Worm (Caenorhabditis elegans): Measurements from ENCODE around the gene gst-13.

The gst-13 gene

DNA sequence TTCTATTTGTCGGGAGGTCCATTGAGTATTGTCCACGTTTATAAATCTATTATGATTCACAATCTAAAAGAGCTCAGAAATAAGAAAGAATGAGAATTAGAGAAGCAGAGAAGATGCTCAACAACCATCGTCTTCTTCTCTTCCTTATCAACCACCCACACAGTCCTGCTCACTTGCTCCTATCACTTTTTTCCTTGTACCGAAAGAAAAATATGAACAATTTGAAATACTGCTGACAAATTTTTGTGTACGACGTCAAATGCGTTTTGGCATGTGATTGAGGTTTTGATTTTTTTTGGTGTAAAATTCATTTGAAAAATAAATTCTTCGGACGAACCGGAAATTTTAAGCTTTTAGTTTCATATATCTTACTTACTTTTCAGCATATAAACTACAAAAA, 34.9 kb upstream of the gst-13 start:
- no peak for TF ChIP-seq F57C9.4 (tag; optimal IDR thresholded peaks at IDR 0.05)
- no peak for TF ChIP-seq lin-35 (GFP tag; optimal IDR thresholded peaks at IDR 0.05)
- no peak for TF ChIP-seq B0019.2 (GFP tag; conservative IDR thresholded peaks at IDR 0.05)
- TF ChIP-seq F10E7.11 (tag; optimal IDR thresholded peaks at IDR 0.05) = no peak
- no peak for TF ChIP-seq F37B4.10 (GFP tag; IDR thresholded peaks at IDR 0.05)
- no peak for TF ChIP-seq F23B12.7 (tag; optimal IDR thresholded peaks at IDR 0.05; ENCODE audit: insufficient read depth)
- TF ChIP-seq B0336.3 (GFP tag; IDR thresholded peaks at IDR 0.05) = no peak
- no peak for TF ChIP-seq ccch-3 (GFP tag; optimal IDR thresholded peaks at IDR 0.05)
- no peak for TF ChIP-seq snpc-4 (GFP tag; optimal IDR thresholded peaks at IDR 0.05)
- TF ChIP-seq snpc-4 (tag; optimal IDR thresholded peaks at IDR 0.05) = peak in 1 of 4 experiments; percentile 1
- TF ChIP-seq dpl-1 (GFP tag; optimal IDR thresholded peaks at IDR 0.05) = no peak
- TF ChIP-seq let-607 (tag; optimal IDR thresholded peaks at IDR 0.05) = peak in 1 of 2 experiments; percentile 17
- TF ChIP-seq lsy-27 (tag; optimal IDR thresholded peaks at IDR 0.05; ENCODE audit: borderline replicate concordance, insufficient read depth) = no peak
- no peak for TF ChIP-seq cebp-1 (GFP tag; IDR thresholded peaks at IDR 0.05)
- no peak for TF ChIP-seq cebp-1 (tag; optimal IDR thresholded peaks at IDR 0.05)
- no peak for TF ChIP-seq nhr-120 (GFP tag; IDR thresholded peaks at IDR 0.05)
- TF ChIP-seq ekl-4 (GFP tag; IDR thresholded peaks at IDR 0.05) = no peak
- peak; percentile 85 for TF ChIP-seq nhr-80 (tag; optimal IDR thresholded peaks at IDR 0.05)
- TF ChIP-seq sdz-38 (tag; optimal IDR thresholded peaks at IDR 0.05) = no peak
- TF ChIP-seq ztf-3 (GFP tag; optimal IDR thresholded peaks at IDR 0.05) = no peak
- no peak for TF ChIP-seq tbx-9 (tag; optimal IDR thresholded peaks at IDR 0.05; ENCODE audit: borderline replicate concordance)
- TF ChIP-seq ztf-22 (GFP tag; optimal IDR thresholded peaks at IDR 0.05) = no peak

DNA sequence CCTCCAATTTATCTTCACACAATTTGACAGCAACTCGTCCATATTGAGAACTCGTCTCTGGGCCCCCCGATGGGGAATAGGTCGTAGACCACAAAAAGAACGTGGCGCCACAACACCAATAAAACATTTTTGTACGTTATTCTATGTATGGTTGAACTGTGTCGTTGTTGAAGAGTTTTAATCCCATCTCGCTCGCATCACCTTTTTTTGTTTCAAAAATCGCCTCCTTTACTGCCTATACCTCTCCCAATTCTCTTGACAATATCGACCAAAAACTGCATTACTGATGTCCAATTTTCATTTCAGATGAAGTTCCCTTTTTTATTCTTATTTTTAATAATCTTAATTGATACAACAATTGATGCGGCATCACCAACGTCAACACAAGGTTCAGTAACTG, 34.0 kb upstream of the gst-13 start, which contains the start of gene let-23:
let-23 (plus strand) TSS at position 301 of the 400 bp plus-strand sequence.
- TF ChIP-seq cebp-1 (GFP tag; IDR thresholded peaks at IDR 0.05) (no peak), cebp-1 (tag; optimal IDR thresholded peaks at IDR 0.05) (no peak), ceh-40 (GFP tag; IDR thresholded peaks at IDR 0.05) (no peak), attf-6 (GFP tag; IDR thresholded peaks at IDR 0.05) (no peak), F52B5.7 (tag; optimal IDR thresholded peaks at IDR 0.05) (no peak), F33H1.4 (GFP tag; IDR thresholded peaks at IDR 0.05) (no peak), lag-1 (GFP tag; IDR thresholded peaks at IDR 0.05) (no peak), lin-35 (GFP tag; optimal IDR thresholded peaks at IDR 0.05) (no peak), gei-17 (GFP tag; optimal IDR thresholded peaks at IDR 0.05) (no peak), tlf-1 (GFP tag; optimal IDR thresholded peaks at IDR 0.05) (no peak), Y56A3A.18 (GFP tag; IDR thresholded peaks at IDR 0.05) (no peak), nfya-2 (GFP tag; IDR thresholded peaks at IDR 0.05) (no peak), lin-54 (GFP tag; optimal IDR thresholded peaks at IDR 0.05) (no peak), madf-6 (GFP tag; IDR thresholded peaks at IDR 0.05) (no peak), B0019.2 (GFP tag; conservative IDR thresholded peaks at IDR 0.05) (no peak), snpc-1.3 (tag; optimal IDR thresholded peaks at IDR 0.05; ENCODE audit: insufficient read depth) (no peak), Y53G8AR.9 (GFP tag; conservative IDR thresholded peaks at IDR 0.05) (no peak)

DNA sequence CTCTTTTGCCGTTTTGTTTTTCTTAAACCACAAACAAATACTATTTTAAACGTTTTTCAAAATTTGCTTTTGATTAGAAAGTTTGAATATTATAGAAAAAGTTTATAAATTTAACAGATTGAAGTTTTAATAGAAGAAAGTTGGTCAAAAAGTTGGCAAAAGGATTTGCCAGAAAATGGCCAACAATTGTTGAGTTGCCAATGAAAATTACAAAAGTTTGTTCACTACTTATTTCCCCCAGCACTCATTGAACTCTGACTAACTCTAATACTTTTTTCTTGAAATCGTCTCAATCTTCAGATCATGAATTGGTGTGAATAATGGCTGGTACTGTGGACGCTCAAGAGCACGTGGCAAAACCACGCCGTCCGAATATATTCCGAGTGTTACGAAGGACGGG, 21.2 kb upstream of the gst-13 start, which contains the start of gene ZK1067.4:
ZK1067.4 (plus strand) TSS at position 301 of the 400 bp plus-strand sequence.
- TF ChIP-seq attf-3 (GFP tag; conservative IDR thresholded peaks at IDR 0.05) = no peak
- TF ChIP-seq zfh-2 (GFP tag; conservative IDR thresholded peaks at IDR 0.05) = no peak

All from whole organism, young adult.